Worm (Caenorhabditis elegans) whole organism, L4 larva: Measurements from ENCODE around the gene K02F3.12.

Source experiments
- ama-1 ChIP-seq: fragments of 150-350 bp; optimal IDR thresholded peaks from 2 replicates; lab custom pipeline; 2014; ENCODE audit warnings: inconsistent platforms, mixed read lengths
- ceh-28 ChIP-seq: fragments of 150-350 bp; optimal IDR thresholded peaks from 2 replicates; lab custom pipeline; 2014; ENCODE audit warnings: missing biosample characterization, missing genetic modification reagents, missing genetic modification characterization
- daf-8 ChIP-seq: fragments of 200-800 bp; sonication (Bioruptor generic); IDR thresholded peaks from 2 replicates; pipeline ENCODE4 v1.3.6; 2022; ENCODE audit warnings: missing genetic modification characterization, missing compliant biosample characterization
- fos-1 ChIP-seq: fragments of 150-350 bp; optimal IDR thresholded peaks from 2 replicates; lab custom pipeline; 2014; ENCODE audit warnings: missing biosample characterization, missing genetic modification characterization
- lin-29 ChIP-seq: fragments of 200-800 bp; sonication (Bioruptor generic); IDR thresholded peaks from 2 replicates; pipeline ENCODE4 v1.3.6; 2022; ENCODE audit warnings: missing genetic modification reagents, missing genetic modification characterization, missing compliant biosample characterization
- mes-2 ChIP-seq: sonication (generic microtip); optimal IDR thresholded peaks from 2 replicates; lab custom pipeline; 2016; ENCODE audit warnings: missing genotype, mild to moderate bottlenecking, missing genetic modification characterization, missing compliant biosample characterization; ENCODE audit not compliant: poor library complexity, severe bottlenecking
- nhr-25 ChIP-seq: sonication (generic microtip); optimal IDR thresholded peaks from 2 replicates; lab custom pipeline; 2017; ENCODE audit warnings: missing genetic modification characterization, mild to moderate bottlenecking, missing compliant biosample characterization, antibody characterized with exemption, moderate library complexity, borderline replicate concordance; ENCODE audit not compliant: insufficient read depth
- pha-4 ChIP-seq, 2 experiments: fragments of 150-350 bp in 1 of 2; fragments of 200-800 bp in 1 of 2; sonication (Bioruptor generic) in 1 of 2; IDR thresholded peaks in 1 of 2; optimal IDR thresholded peaks in 1 of 2; 2 replicates each; pipeline versions ENCODE4 v1.3.6 to Lab custom; 2014 to 2022; ENCODE audit warnings: missing genetic modification characterization in 2 of 2, missing genetic modification reagents in 2 of 2, missing biosample characterization in 1 of 2, missing compliant biosample characterization in 1 of 2
- snpc-4 ChIP-seq: fragments of 150-350 bp; optimal IDR thresholded peaks from 2 replicates; lab custom pipeline; 2014; ENCODE audit warnings: missing biosample characterization, missing genetic modification characterization
- spr-3 ChIP-seq: fragments of 200-800 bp; sonication (Bioruptor generic); optimal IDR thresholded peaks from 2 replicates; lab custom pipeline; 2018; ENCODE audit warnings: mild to moderate bottlenecking, missing genetic modification characterization, missing compliant biosample characterization
- unc-62 ChIP-seq, 3 experiments: fragments of 150-350 bp in 1 of 3; sonication (generic microtip); optimal IDR thresholded peaks in 2 of 3; peaks in 1 of 3; 1 replicate in 1 of 3; 2 replicates in 2 of 3; lab custom pipeline; 2014 to 2017; ENCODE audit warnings: missing biosample characterization in 3 of 3, missing genetic modification characterization in 3 of 3, missing genetic modification reagents in 3 of 3, missing genotype in 1 of 3

DNA sequence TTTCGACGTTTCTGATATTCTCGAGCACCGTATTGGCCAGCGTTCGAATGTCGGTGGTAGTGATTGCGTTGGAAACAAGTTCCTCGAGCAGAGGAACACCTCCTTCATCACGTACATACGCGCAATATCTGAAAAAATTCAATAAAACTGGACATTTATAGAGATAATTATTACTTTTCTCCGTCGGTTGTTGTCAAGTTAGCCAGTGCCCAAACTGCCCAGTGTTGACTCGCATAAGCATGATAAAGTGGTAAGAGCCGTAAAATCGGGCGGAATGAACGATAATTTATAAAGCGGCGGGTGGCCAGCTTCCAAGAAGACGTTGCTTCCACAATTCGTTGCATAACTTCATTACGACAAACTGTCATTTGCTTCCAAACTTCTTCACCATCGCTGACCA, 27.2 kb downstream of the K02F3.12 start:
- TF ChIP-seq unc-62 (GFP tag; optimal IDR thresholded peaks at IDR 0.05 in 1 of 2; lab: Kevin White, UChicago) (no peak), unc-62 (tag; optimal IDR thresholded peaks at IDR 0.05; lab: Kevin White, UChicago) (no peak), fos-1 (tag; lab: Kevin White, UChicago) (no peak), ceh-28 (no peak), pha-4 (GFP tag; IDR thresholded peaks at IDR 0.05; lab: Robert Waterston, UW) (no peak), pha-4 (tag; optimal IDR thresholded peaks at IDR 0.05; lab: Kevin White, UChicago) (no peak), daf-8 (no peak), lin-29 (no peak), snpc-4 (tag; lab: Kevin White, UChicago) (no peak), mes-2 (tag; lab: Kevin White, UChicago) (no peak), nhr-25 (tag; lab: Kevin White, UChicago) (no peak), spr-3 (GFP tag; lab: Kevin White, UChicago) (no peak), ama-1 (lab: Kevin White, UChicago) (no peak)
